Worm (Caenorhabditis elegans): Measurements from ENCODE around the gene gst-26.

DNA sequence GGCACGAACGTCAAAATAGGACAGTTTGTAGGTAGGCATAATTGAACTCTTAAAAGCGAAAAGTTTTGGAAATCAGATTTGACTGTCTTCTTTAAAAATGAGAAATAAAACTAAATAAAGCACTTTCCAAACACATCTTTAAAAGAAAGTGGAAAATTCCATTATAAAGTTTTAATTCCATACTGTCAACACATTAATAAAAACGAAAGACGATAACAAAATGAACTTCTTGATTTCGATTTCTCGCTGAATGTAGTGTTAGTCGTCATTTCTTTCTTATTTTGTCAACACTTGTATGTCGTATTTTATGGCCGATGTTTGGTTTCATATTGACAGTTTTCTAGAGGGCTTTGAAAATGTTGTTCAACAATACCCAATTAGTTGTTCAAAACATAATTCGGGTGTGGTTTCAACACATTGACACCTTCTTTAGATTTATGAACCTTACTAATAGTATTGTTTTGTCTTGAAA lies 5.5 kb upstream of the gst-26 start, which contains the start of gene gst-29:
- TF ChIP-seq blmp-1 (tag; optimal IDR thresholded peaks at IDR 0.05; ENCODE audit: insufficient read depth) (no peak), ama-1 (optimal IDR thresholded peaks at IDR 0.05) (no peak), lin-39 (tag; optimal IDR thresholded peaks at IDR 0.05) (no peak), lin-13 (GFP tag; optimal IDR thresholded peaks at IDR 0.05) (no peak), nhr-77 (tag; optimal IDR thresholded peaks at IDR 0.05) (no peak), skn-1 (tag; optimal IDR thresholded peaks at IDR 0.05) (no peak), egl-27 (tag; optimal IDR thresholded peaks at IDR 0.05) (no peak)
